Worm (Caenorhabditis elegans) whole organism, midembryonic: ENCODE data around the gene sdz-15.
A peak's percentile ranks its signal among the peaks of the same experiment; 100 is the strongest.

Experiments
- T22C8.4 ChIP-seq: fragments of 200-800 bp; sonication (Bioruptor generic); IDR thresholded peaks from 2 replicates; pipeline ENCODE4 v1.3.6; 2022; ENCODE audit warnings: missing genetic modification characterization, missing compliant biosample characterization
- cog-1 ChIP-seq: sonication (generic microtip); optimal IDR thresholded peaks from 2 replicates; lab custom pipeline; 2016; ENCODE audit warnings: missing genetic modification characterization, missing compliant biosample characterization
- flt-1 ChIP-seq: fragments of 200-800 bp; sonication (Bioruptor generic); IDR thresholded peaks from 2 replicates; pipeline ENCODE4 v1.3.6; 2022; ENCODE audit warnings: missing genetic modification characterization, missing compliant biosample characterization
- klf-2 ChIP-seq: fragments of 200-800 bp; sonication (Bioruptor generic); conservative IDR thresholded peaks from 2 replicates; pipeline ENCODE4 v1.3.6; 2022; ENCODE audit warnings: missing genetic modification reagents, missing genetic modification characterization, missing compliant biosample characterization
- med-1 ChIP-seq: sonication (generic microtip); optimal IDR thresholded peaks from 2 replicates; lab custom pipeline; 2017; ENCODE audit warnings: missing genetic modification characterization, mild to moderate bottlenecking, missing compliant biosample characterization, antibody characterized with exemption, missing genetic modification reagents; ENCODE audit not compliant: insufficient read depth
- ref-1 ChIP-seq: fragments of 200-800 bp; sonication (Bioruptor generic); conservative IDR thresholded peaks from 2 replicates; pipeline ENCODE4 v1.3.6; 2022; ENCODE audit warnings: missing genetic modification reagents, missing genetic modification characterization, missing compliant biosample characterization
- tab-1 ChIP-seq: fragments of 200-800 bp; sonication (Bioruptor generic); IDR thresholded peaks from 2 replicates; pipeline ENCODE4 v1.3.6; 2022; ENCODE audit warnings: missing genetic modification characterization, missing compliant biosample characterization
- ztf-23 ChIP-seq: fragments of 200-800 bp; sonication (Bioruptor generic); IDR thresholded peaks from 2 replicates; pipeline ENCODE4 v1.3.6; 2022; ENCODE audit warnings: missing genetic modification reagents, missing genetic modification characterization, missing compliant biosample characterization
- ztf-29 ChIP-seq: fragments of 200-800 bp; sonication (Bioruptor generic); IDR thresholded peaks from 2 replicates; pipeline ENCODE4 v1.3.6; 2022; ENCODE audit warnings: missing genetic modification reagents, missing genetic modification characterization, missing compliant biosample characterization

Gene sdz-15

DNA sequence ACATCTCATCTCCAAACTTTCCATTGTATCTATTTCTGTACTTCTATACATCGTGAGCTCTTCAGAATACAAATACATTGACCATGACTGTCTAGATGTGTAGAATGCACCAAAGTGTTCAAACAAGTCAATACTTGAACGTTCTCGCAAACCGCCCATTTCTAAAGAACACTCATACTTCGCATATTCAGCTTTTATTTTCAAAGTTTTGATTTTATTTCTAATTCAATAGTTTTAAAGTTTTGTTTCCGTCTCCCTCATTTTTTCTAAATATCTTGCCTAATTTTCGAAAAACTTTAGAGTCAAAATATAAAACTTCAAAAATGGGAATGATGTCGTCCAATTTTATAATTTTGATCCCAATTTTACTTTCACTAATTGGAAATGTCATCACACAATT lies 29.6 kb downstream of the sdz-15 start, which contains the start of gene pqn-10:
Gene pqn-10 (plus strand): TSS at position 301 of the 400 bp plus-strand sequence.
- TF ChIP-seq cog-1 (tag; lab: Kevin White, UChicago), result no peak
- no peak for TF ChIP-seq ref-1 (GFP tag; lab: Robert Waterston, UW)
- TF ChIP-seq klf-2 (GFP tag; lab: Robert Waterston, UW), result no peak
- TF ChIP-seq ztf-29, result no peak
- TF ChIP-seq ztf-23 (GFP tag; lab: Robert Waterston, UW), result no peak
- TF ChIP-seq T22C8.4, result no peak
- TF ChIP-seq tab-1 (GFP tag; lab: Robert Waterston, UW), result no peak
- TF ChIP-seq med-1 (GFP tag; lab: Kevin White, UChicago), result no peak
- TF ChIP-seq flt-1 (GFP tag; lab: Robert Waterston, UW), result no peak

DNA sequence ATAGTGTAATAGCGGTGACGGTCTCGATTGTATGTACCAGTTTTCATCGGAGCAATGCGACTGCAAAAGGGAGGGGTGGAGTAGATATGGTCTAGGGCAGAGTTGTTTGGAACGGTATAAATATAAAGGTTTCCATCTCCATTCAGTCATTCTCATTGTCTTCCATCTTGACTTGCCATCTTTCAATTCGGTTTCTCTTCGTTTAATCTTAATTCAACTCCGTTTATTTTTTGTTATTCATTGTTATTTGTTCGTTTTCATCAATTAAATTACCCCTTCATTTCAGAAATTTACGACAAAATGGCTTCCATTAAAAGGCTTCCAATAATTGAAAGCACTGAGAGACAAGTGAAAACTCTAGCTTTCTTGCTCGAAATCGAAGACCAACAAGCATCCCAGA lies 32.8 kb downstream of the sdz-15 start, which contains the start of gene C09E7.11:
Gene C09E7.11 (plus strand): TSS at position 301 of the 400 bp plus-strand sequence.
- no peak for TF ChIP-seq ref-1 (GFP tag; lab: Robert Waterston, UW)
- no peak for TF ChIP-seq klf-2 (GFP tag; lab: Robert Waterston, UW)
- TF ChIP-seq flt-1 (GFP tag; lab: Robert Waterston, UW), result no peak

- no peak for TF ChIP-seq med-1 (GFP tag; lab: Kevin White, UChicago)
- no peak for TF ChIP-seq cog-1 (tag; lab: Kevin White, UChicago)
- no peak for TF ChIP-seq klf-2 (GFP tag; lab: Robert Waterston, UW)
- no peak for TF ChIP-seq ztf-23 (GFP tag; lab: Robert Waterston, UW)
- TF ChIP-seq tab-1 (GFP tag; lab: Robert Waterston, UW), result no peak
- no peak for TF ChIP-seq ztf-29
- no peak for TF ChIP-seq ref-1 (GFP tag; lab: Robert Waterston, UW)
- no peak for TF ChIP-seq flt-1 (GFP tag; lab: Robert Waterston, UW)
- TF ChIP-seq T22C8.4, result no peak
Observed at ce11 chrIII:6532647-6533046, 34.4 kb downstream of the sdz-15 start, which contains the start of gene srxa-5. Gene srxa-5 (plus strand): TSS chrIII:6532947.

DNA sequence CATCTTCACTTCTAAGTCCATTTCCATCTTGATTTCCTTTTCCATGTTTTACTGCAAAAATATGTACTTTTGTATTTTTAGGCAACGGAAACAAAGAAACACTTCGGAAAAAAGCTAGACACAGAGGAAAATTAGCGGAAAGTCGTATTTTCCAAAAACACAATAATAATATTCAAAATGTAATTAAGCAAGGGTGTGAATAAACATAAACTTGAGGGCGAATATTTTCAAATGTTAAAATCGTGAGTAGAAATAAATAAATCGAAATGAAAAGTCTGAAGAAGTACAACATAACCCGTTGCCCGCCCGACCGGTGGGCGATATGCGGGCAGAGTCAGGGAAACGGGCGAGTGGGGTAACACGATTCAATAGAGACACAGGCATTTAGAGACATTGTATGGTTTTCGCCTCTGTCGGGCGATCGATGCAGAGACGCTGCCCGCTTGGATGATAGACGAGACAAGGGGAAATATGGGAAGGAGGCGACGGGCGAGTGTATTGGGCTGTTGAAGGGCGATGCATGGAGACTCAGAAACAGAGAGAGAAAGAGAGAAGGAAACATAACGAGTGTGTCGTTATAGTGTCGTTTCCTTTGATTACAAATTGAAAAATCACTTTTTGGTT lies 38.8 kb downstream of the sdz-15 start, which contains the start of gene C09E7.4:
Gene C09E7.4 (minus strand): TSS at position 51 of the 624 bp plus-strand sequence.
- TF ChIP-seq cog-1 (tag; lab: Kevin White, UChicago), result peak; percentile 69
- TF ChIP-seq T22C8.4, result 0 out of 2 replicates have a peak, but pooled peaks have one; percentile 43
- peak; percentile 64; the same call in 1 of the 2 replicates for TF ChIP-seq flt-1 (GFP tag; lab: Robert Waterston, UW)
- no peak for TF ChIP-seq ref-1 (GFP tag; lab: Robert Waterston, UW)
- TF ChIP-seq ztf-29, result no peak
- no peak for TF ChIP-seq med-1 (GFP tag; lab: Kevin White, UChicago)
- TF ChIP-seq tab-1 (GFP tag; lab: Robert Waterston, UW), result no peak
- no peak for TF ChIP-seq klf-2 (GFP tag; lab: Robert Waterston, UW)
- no peak for TF ChIP-seq ztf-23 (GFP tag; lab: Robert Waterston, UW)
